Fruit fly (Drosophila melanogaster): ENCODE results near the gene CG10232.

DNA sequence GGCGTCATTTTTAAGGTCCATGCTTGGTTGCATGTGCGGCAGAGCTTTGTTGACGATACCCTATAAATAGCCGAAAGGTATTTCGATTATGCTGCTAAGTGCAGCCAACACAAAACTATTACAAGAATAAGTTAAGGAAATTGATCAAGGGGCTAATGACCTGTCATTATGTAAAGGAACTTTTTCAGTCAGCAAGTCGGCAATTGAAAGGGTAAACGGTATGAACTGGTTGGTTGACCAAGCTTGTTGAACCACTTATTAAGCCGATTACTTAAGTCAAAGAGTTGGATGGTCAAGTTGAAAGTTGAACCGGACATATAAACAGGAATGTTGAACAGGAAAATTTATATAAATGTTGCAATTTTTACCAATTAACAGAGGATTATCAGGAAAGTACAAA, 48.3 kb downstream of the CG10232 start:
- no peak for TF ChIP-seq h (GFP tag; optimal IDR thresholded peaks at IDR 0.05)
- no peak for TF ChIP-seq HLH106 (tag; optimal IDR thresholded peaks at IDR 0.05)
- no peak for TF ChIP-seq usp (GFP tag; optimal IDR thresholded peaks at IDR 0.05)
- TF ChIP-seq CG32264 (GFP tag; optimal IDR thresholded peaks at IDR 0.05), result no peak
- no peak for TF ChIP-seq ey (GFP tag; optimal IDR thresholded peaks at IDR 0.05)
- TF ChIP-seq psq (GFP tag; optimal IDR thresholded peaks at IDR 0.05), result no peak
- TF ChIP-seq Hr83 (GFP tag; optimal IDR thresholded peaks at IDR 0.05; ENCODE audit: poor library complexity, severe bottlenecking), result no peak
- TF ChIP-seq Abd-B (GFP tag; optimal IDR thresholded peaks at IDR 0.05), result no peak
- TF ChIP-seq CG9705 (GFP tag; optimal IDR thresholded peaks at IDR 0.05), result no peak
- no peak for TF ChIP-seq lola (GFP tag; optimal IDR thresholded peaks at IDR 0.05)
- TF ChIP-seq rgr (GFP tag; optimal IDR thresholded peaks at IDR 0.05), result no peak
- TF ChIP-seq Hr78 (GFP tag; optimal IDR thresholded peaks at IDR 0.05), result no peak
- TF ChIP-seq Hnf4 (GFP tag; optimal IDR thresholded peaks at IDR 0.05), result no peak

Measured in whole organism, wandering third instar larva.